Worm (Caenorhabditis elegans) whole organism, L4/young adult: ENCODE data around the gene Y51H7BR.8.
"Not testable (repeated sequence)": the region's sequence is repeated elsewhere in the genome, so short reads cannot be mapped to it uniquely, and the experiment has no call there.

Experiments
- W03F9.2 ChIP-seq: fragments of 150-350 bp; optimal IDR thresholded peaks from 2 replicates; lab custom pipeline; 2014; ENCODE audit warnings: missing biosample characterization, missing genetic modification characterization
- dao-5 ChIP-seq: sonication (generic microtip); optimal IDR thresholded peaks from 2 replicates; lab custom pipeline; 2016; ENCODE audit warnings: missing genotype, missing genetic modification characterization, moderate library complexity, missing compliant biosample characterization
- him-1 ChIP-seq: sonication (generic microtip); optimal IDR thresholded peaks from 2 replicates; lab custom pipeline; 2016; ENCODE audit warnings: missing genotype, missing genetic modification reagents, missing genetic modification characterization, missing compliant biosample characterization

Y51H7BR.8 gene

ce11 chrII:1501614-1502355, 17.2 kb upstream of the Y51H7BR.8 start:
- TF ChIP-seq dao-5 (tag; lab: Kevin White, UChicago) (no peak), W03F9.2 (tag; lab: Kevin White, UChicago) (no peak)

ce11 chrII:1503663-1504062, 15.4 kb upstream of the Y51H7BR.8 start:
- TF ChIP-seq dao-5 (tag; lab: Kevin White, UChicago) (no peak), him-1 (no peak), W03F9.2 (tag; lab: Kevin White, UChicago) (no peak)

ce11 chrII:1504266-1504665, 14.7 kb upstream of the Y51H7BR.8 start, which contains the start of gene fdgt-1:
TSS of gene fdgt-1 (plus strand) at chrII:1504566.
- TF ChIP-seq him-1 = no peak
- TF ChIP-seq W03F9.2 (tag; lab: Kevin White, UChicago) = no peak
- TF ChIP-seq dao-5 (tag; lab: Kevin White, UChicago) = no peak

ce11 chrII:1517354-1517753, 1.7 kb upstream of the Y51H7BR.8 start, which contains the start of gene math-45:
TSS of gene math-45 (minus strand) at chrII:1517454.
- no peak for TF ChIP-seq W03F9.2 (tag; lab: Kevin White, UChicago)
- no peak for TF ChIP-seq dao-5 (tag; lab: Kevin White, UChicago)
- no peak for TF ChIP-seq him-1

- TF ChIP-seq him-1 (peak; percentile 56), dao-5 (tag; lab: Kevin White, UChicago) (no peak), W03F9.2 (tag; lab: Kevin White, UChicago) (no peak)
These were observed 853 bp downstream of the Y51H7BR.8 start for ce11 chrII:1519867-1520266.

- TF ChIP-seq him-1 (no peak), dao-5 (tag; lab: Kevin White, UChicago) (no peak), W03F9.2 (tag; lab: Kevin White, UChicago) (no peak)
These were observed 2.9 kb downstream of the Y51H7BR.8 start for ce11 chrII:1521956-1522355.

ce11 chrII:1525498-1525897, 6.5 kb downstream of the Y51H7BR.8 start, which contains the start of gene Y51H7BR.7:
TSS of gene Y51H7BR.7 (minus strand) at chrII:1525598.
- TF ChIP-seq dao-5 (tag; lab: Kevin White, UChicago) (no peak), W03F9.2 (tag; lab: Kevin White, UChicago) (no peak), him-1 (no peak)

DNA sequence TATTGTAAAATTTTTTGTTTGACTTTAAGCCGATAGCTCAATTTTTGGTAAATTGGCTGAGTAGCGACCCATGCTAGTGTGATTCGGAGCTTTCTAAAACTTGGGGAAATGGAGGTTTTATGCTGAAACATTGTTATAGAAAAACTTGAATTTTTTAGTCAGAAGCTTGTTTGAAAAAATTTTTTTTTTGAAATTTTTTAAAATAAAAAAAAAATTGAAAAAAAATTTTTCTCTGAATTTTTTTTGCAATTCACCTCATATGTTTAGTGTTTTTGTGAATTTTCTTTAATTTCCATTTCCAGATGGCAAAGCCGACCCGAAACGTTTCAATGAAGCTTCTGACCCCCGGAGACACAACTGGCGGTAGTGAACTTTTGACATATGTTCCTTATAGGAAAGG, 10.0 kb downstream of the Y51H7BR.8 start, which contains the start of gene Y51H7BR.4:
Gene Y51H7BR.4 (plus strand): TSS at position 301 of the 400 bp plus-strand sequence.
- TF ChIP-seq him-1 (no peak), dao-5 (tag; lab: Kevin White, UChicago) (no peak), W03F9.2 (tag; lab: Kevin White, UChicago) (no peak)

DNA sequence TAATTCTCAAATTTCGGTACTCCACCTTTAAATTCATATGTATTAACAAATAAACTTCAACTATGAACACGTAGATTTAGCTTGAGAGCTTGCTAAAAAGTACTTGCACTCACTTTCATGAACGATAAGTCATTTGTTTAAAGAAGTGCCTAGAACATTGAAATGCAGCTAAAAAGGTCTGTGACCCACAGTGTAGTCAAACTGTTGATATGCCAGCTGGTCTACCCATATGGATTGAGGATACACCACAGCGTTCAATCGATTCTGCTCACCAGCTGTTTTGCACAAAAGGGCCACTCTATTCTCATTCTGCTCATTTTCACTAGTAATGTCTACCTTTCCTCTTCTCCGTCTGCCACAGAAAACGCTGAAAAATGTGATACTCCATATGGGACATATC, 16.9 kb downstream of the Y51H7BR.8 start, which contains the start of gene fbxb-43:
Gene fbxb-43 (plus strand): TSS at position 301 of the 400 bp plus-strand sequence.
- TF ChIP-seq dao-5 (tag; lab: Kevin White, UChicago) (no peak), W03F9.2 (tag; lab: Kevin White, UChicago) (no peak), him-1 (no peak)

DNA sequence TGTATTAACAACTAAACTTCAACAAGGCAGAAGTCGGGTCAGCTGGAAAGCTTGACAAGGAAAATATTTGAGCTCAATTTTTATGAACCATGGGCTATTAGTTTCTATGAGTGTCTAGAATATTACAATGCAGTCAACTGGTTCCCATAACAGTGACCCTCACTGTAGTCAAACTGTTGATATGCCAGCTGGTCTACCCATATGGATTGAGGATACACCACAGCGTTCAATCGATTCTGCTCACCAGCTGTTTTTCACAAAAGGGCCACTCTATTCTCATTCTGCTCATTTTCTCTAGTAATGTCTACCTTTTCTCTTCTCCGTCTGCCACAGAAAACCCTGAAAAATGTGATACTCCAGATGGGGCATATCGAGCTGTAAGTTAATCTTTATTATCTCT, 18.3 kb downstream of the Y51H7BR.8 start, which contains the start of gene fbxb-42:
Gene fbxb-42 (plus strand): TSS at position 301 of the 400 bp plus-strand sequence.
- TF ChIP-seq W03F9.2 (tag; lab: Kevin White, UChicago) = no peak
- no peak for TF ChIP-seq dao-5 (tag; lab: Kevin White, UChicago)
- no peak for TF ChIP-seq him-1

ce11 chrII:1538589-1538988, 19.6 kb downstream of the Y51H7BR.8 start, which contains the start of gene fbxb-44:
TSS of gene fbxb-44 (plus strand) at chrII:1538889.
- no peak for TF ChIP-seq him-1
- no peak for TF ChIP-seq W03F9.2 (tag; lab: Kevin White, UChicago)

- TF ChIP-seq him-1; W03F9.2 (tag; lab: Kevin White, UChicago); dao-5 (tag; lab: Kevin White, UChicago): not testable (repeated sequence)
These were observed 21.6 kb downstream of the Y51H7BR.8 start, which contains the start of gene poml-4 for ce11 chrII:1540628-1541027. TSS of gene poml-4 (plus strand) at chrII:1540928.

DNA sequence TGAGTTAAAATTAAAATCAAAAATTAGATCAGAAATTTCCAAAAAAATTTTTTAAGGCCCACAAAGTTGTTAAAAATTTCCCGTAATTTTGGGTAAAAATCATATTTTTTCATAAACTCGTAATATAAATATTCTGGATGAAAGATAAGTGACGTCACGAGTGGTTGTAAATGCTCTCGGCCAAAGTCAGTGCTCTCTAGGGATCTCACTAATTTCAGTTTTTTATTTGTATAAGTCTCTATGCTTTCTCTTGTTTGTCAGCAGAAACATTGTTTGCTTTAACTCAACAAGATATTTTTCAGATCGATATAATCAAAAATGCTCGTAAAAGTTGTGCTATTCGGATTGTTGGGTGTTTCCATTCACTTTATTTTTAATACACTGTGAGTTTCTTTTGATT, 24.2 kb downstream of the Y51H7BR.8 start, which contains the start of gene K05F6.4:
Gene K05F6.4 (plus strand): TSS at position 301 of the 400 bp plus-strand sequence.
- not testable (repeated sequence) for TF ChIP-seq him-1; dao-5 (tag; lab: Kevin White, UChicago); W03F9.2 (tag; lab: Kevin White, UChicago)

DNA sequence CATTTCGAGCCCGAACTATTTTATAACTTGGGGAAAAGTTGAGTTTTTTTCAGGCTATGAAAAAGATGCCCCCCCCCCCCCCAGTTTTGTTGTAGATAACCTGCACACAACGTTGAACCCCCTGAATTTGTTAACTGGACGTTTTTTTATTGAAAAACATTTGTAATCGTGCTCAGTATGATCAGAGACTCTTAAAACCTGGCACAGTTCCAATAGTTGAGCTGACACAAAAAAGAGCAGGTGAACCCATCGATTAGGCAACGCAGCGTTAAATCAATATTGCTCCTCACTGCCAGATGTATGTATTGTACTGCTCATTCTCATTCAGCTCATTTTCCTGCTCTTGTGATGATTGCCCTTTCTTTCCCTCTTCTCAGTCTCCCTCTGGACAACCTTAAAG, 26.6 kb downstream of the Y51H7BR.8 start, which contains the start of gene K05F6.12:
Gene K05F6.12 (plus strand): TSS at position 301 of the 400 bp plus-strand sequence.
- TF ChIP-seq W03F9.2 (tag; lab: Kevin White, UChicago) (no peak), dao-5 (tag; lab: Kevin White, UChicago) (no peak), him-1 (no peak)
